Fruit fly (Drosophila melanogaster) whole organism, embryonic: ENCODE measurements around the gene CG43089.

Source experiments
- Atf6 ChIP-seq: fragments of 200-800 bp; sonication (Bioruptor generic); IDR thresholded peaks from 2 replicates; pipeline ENCODE4 v1.3.6; 2022; ENCODE audit warnings: missing biosample characterization, missing genetic modification characterization
- B-H1 ChIP-seq: fragments of 200-800 bp; sonication (Bioruptor generic); IDR thresholded peaks from 3 replicates; pipeline ENCODE4 v1.3.6; 2022; ENCODE audit warnings: missing biosample characterization, missing genetic modification characterization
- CG11093 ChIP-seq: fragments of 200-800 bp; sonication (Bioruptor generic); IDR thresholded peaks from 3 replicates; pipeline ENCODE4 v1.3.6; 2022; ENCODE audit warnings: missing biosample characterization, missing genetic modification characterization
- CG1233 ChIP-seq: fragments of 200-800 bp; sonication (Bioruptor generic); optimal IDR thresholded peaks from 4 replicates; lab custom pipeline; 2018; ENCODE audit warnings: missing biosample characterization, mild to moderate bottlenecking, missing genetic modification characterization
- CG13894 ChIP-seq: fragments of 200-800 bp; sonication (Bioruptor generic); optimal IDR thresholded peaks from 3 replicates; lab custom pipeline; 2018; ENCODE audit warnings: missing biosample characterization, mild to moderate bottlenecking, missing genetic modification characterization, moderate library complexity
- CG1647 ChIP-seq: fragments of 200-800 bp; sonication (Bioruptor generic); optimal IDR thresholded peaks from 3 replicates; lab custom pipeline; 2016; ENCODE audit warnings: missing biosample characterization, missing genetic modification characterization
- CG18619 ChIP-seq: fragments of 200-800 bp; sonication (Bioruptor generic); optimal IDR thresholded peaks from 3 replicates; lab custom pipeline; 2017; ENCODE audit warnings: missing biosample characterization, mild to moderate bottlenecking, missing genetic modification characterization
- CG6175 ChIP-seq: fragments of 200-800 bp; sonication (Bioruptor generic); IDR thresholded peaks from 3 replicates; pipeline ENCODE4 v1.3.6; 2022; ENCODE audit warnings: missing biosample characterization, missing genetic modification characterization
- CG8290 ChIP-seq, 3 experiments: fragments of 200-800 bp; sonication (Bioruptor generic); optimal IDR thresholded peaks; 2 replicates each; lab custom pipeline; 2016 to 2019; ENCODE audit warnings: missing biosample characterization in 3 of 3, missing genetic modification characterization in 3 of 3, mild to moderate bottlenecking in 2 of 3, moderate library complexity in 1 of 3
- Eip74EF ChIP-seq, 2 experiments: fragments of 200-800 bp in 1 of 2; fragments of >200 bp in 1 of 2; sonication (Bioruptor generic) in 1 of 2; optimal IDR thresholded peaks; 2 replicates each; lab custom pipeline; 2017 to 2019; ENCODE audit warnings: missing biosample characterization in 2 of 2, missing genetic modification characterization in 2 of 2, mild to moderate bottlenecking in 1 of 2, moderate library complexity in 1 of 2
- HmgD ChIP-seq: fragments of 200-800 bp; sonication (Bioruptor generic); optimal IDR thresholded peaks from 3 replicates; lab custom pipeline; 2016; ENCODE audit warnings: missing biosample characterization, missing genetic modification characterization
- bigmax ChIP-seq: fragments of 200-800 bp; sonication (Bioruptor generic); optimal IDR thresholded peaks from 2 replicates; lab custom pipeline; 2018; ENCODE audit warnings: missing biosample characterization, mild to moderate bottlenecking, missing genetic modification characterization

DNA sequence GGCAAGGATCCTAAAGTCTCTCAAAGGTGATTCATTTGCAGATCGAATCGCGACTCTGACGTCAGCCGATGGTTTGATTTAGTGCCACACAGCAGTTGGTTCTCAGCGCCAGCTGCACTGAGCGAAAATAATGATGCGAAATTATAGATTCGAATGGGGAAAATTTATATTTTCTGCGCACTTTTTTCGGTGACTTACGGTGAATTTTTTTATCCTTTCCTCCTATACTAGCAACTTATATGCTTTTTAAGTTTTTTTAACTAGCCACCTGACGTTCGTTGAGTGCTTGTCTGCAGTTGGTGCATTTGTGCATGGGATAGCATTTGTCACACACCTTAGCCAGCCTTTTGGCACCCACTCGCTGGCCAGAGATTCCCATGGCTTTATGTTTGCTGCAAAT is 27.6 kb upstream of the CG43089 start:
- TF ChIP-seq Eip74EF (GFP tag; optimal IDR thresholded peaks at IDR 0.05; lab: Kevin White, UChicago), result no peak
- no peak for TF ChIP-seq CG8290 (GFP tag; optimal IDR thresholded peaks at IDR 0.05; lab: Kevin White, UChicago)
- TF ChIP-seq CG8290 (tag; optimal IDR thresholded peaks at IDR 0.05; lab: Kevin White, UChicago), result no peak
- no peak for TF ChIP-seq B-H1 (GFP tag; lab: Robert Waterston, UW)
- TF ChIP-seq Atf6, result no peak
- no peak for TF ChIP-seq CG18619 (GFP tag; lab: Kevin White, UChicago)
- no peak for TF ChIP-seq CG1647 (GFP tag; lab: Kevin White, UChicago)
- no peak for TF ChIP-seq HmgD (GFP tag; lab: Kevin White, UChicago)
- TF ChIP-seq CG6175 (GFP tag; lab: Robert Waterston, UW), result no peak
- TF ChIP-seq CG13894, result no peak
- no peak for TF ChIP-seq CG1233 (GFP tag; lab: Kevin White, UChicago)
- no peak for TF ChIP-seq CG11093 (GFP tag; lab: Robert Waterston, UW)
- TF ChIP-seq bigmax (GFP tag; lab: Kevin White, UChicago), result no peak
